Worm (Caenorhabditis elegans) whole organism, early embryonic: ENCODE data around the gene clc-26.

Experiments
- F13C5.2 ChIP-seq: sonication (generic microtip); optimal IDR thresholded peaks from 2 replicates; lab custom pipeline; 2017; ENCODE audit warnings: mild to moderate bottlenecking, missing genetic modification characterization, inconsistent platforms, missing compliant biosample characterization
- ama-1 ChIP-seq: fragments of 150-350 bp; optimal IDR thresholded peaks from 2 replicates; lab custom pipeline; 2014
- ceh-36 ChIP-seq: sonication (generic microtip); optimal IDR thresholded peaks from 2 replicates; lab custom pipeline; 2016; ENCODE audit warnings: missing genetic modification characterization, inconsistent platforms, missing compliant biosample characterization
- flt-1 ChIP-seq: fragments of 200-800 bp; sonication (Bioruptor generic); IDR thresholded peaks from 2 replicates; pipeline ENCODE4 v1.3.6; 2022; ENCODE audit warnings: missing genetic modification characterization, missing compliant biosample characterization
- hmbx-1 ChIP-seq: sonication (generic microtip); optimal IDR thresholded peaks from 2 replicates; lab custom pipeline; 2016; ENCODE audit warnings: mild to moderate bottlenecking, missing genetic modification characterization, missing compliant biosample characterization
- hmg-4 ChIP-seq: fragments of 200-800 bp; sonication (Bioruptor generic); optimal IDR thresholded peaks from 2 replicates; lab custom pipeline; 2018; ENCODE audit warnings: mild to moderate bottlenecking, missing genetic modification characterization, missing compliant biosample characterization
- hnd-1 ChIP-seq: sonication (generic microtip); optimal IDR thresholded peaks from 2 replicates; lab custom pipeline; 2016; ENCODE audit warnings: missing genetic modification characterization, missing compliant biosample characterization
- tbx-11 ChIP-seq: fragments of 200-800 bp; sonication (Bioruptor generic); IDR thresholded peaks from 2 replicates; pipeline ENCODE4 v1.3.6; 2022; ENCODE audit warnings: missing genetic modification characterization, missing compliant biosample characterization
- tbx-37 ChIP-seq: fragments of 200-800 bp; sonication (Bioruptor generic); conservative IDR thresholded peaks from 2 replicates; pipeline ENCODE4 v1.3.6; 2022; ENCODE audit warnings: missing genetic modification reagents, missing genetic modification characterization, missing compliant biosample characterization
- tra-4 ChIP-seq: sonication (generic microtip); optimal IDR thresholded peaks from 2 replicates; lab custom pipeline; 2017; ENCODE audit warnings: missing genetic modification characterization, missing compliant biosample characterization

ce11 chrIII:1037173-1037572 is 6.3 kb upstream of the clc-26 start, which contains the start of the genes chin-1 and BE0003N10.1:
- TF ChIP-seq flt-1 (GFP tag; lab: Robert Waterston, UW) (no peak), hnd-1 (no peak), tra-4 (tag; lab: Kevin White, UChicago) (no peak), ama-1 (no peak), hmbx-1 (tag; lab: Kevin White, UChicago) (no peak), tbx-11 (GFP tag; lab: Robert Waterston, UW) (no peak), hmg-4 (GFP tag; lab: Kevin White, UChicago) (no peak), F13C5.2 (tag; lab: Kevin White, UChicago) (peak; percentile 22), tbx-37 (GFP tag; lab: Robert Waterston, UW) (no peak), ceh-36 (tag; lab: Kevin White, UChicago) (no peak)
